Worm (Caenorhabditis elegans): ENCODE measurements around the gene ceh-81.
A peak's percentile ranks its signal among the peaks of the same experiment; 100 is the strongest.

Gene ceh-81

ce11 chrII:1703363-1703762 is 26.8 kb upstream of the ceh-81 start, which contains the start of gene fbxb-47:
Gene fbxb-47, minus strand, starts transcription at chrII:1703463.
- TF ChIP-seq ceh-13 (GFP tag; optimal IDR thresholded peaks at IDR 0.05), result no peak
- no peak for TF ChIP-seq ets-7 (tag; optimal IDR thresholded peaks at IDR 0.05)
- no peak for TF ChIP-seq B0310.2 (tag; optimal IDR thresholded peaks at IDR 0.05)
- no peak for TF ChIP-seq ama-1 (optimal IDR thresholded peaks at IDR 0.05)
- TF ChIP-seq F13C5.2 (tag; optimal IDR thresholded peaks at IDR 0.05), result no peak

DNA sequence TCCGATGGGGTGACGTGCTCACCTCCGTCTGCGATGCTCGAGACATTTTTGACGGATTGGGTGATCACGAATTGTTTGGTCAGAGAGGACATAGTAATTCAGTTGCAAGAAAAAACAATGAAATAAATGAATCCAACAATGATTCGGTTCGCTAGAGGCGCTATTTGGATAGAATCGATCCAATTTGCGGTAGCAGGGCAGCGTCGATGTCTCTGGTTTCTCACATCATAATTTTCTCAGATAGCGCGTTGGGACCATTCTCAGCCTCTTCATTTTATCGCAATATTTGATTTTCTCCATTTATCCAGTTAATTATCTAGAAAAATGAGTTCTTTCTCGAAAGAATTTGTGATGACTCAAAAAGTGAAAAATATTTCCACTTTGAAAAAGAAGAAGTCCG is 23.8 kb upstream of the ceh-81 start, which contains the start of gene sdz-18:
Gene sdz-18, minus strand, starts transcription at position 101 of the 400 bp plus-strand sequence.
- TF ChIP-seq tbx-37 (GFP tag; conservative IDR thresholded peaks at IDR 0.05) (no peak), scrt-1 (GFP tag; IDR thresholded peaks at IDR 0.05) (no peak), ama-1 (optimal IDR thresholded peaks at IDR 0.05) (no peak), ceh-36 (tag; optimal IDR thresholded peaks at IDR 0.05) (no peak), sea-1 (GFP tag; conservative IDR thresholded peaks at IDR 0.05) (no peak), hmg-4 (GFP tag; optimal IDR thresholded peaks at IDR 0.05) (no peak), pes-1 (GFP tag; IDR thresholded peaks at IDR 0.05) (no peak), tbx-11 (GFP tag; IDR thresholded peaks at IDR 0.05) (no peak), aly-1 (tag; optimal IDR thresholded peaks at IDR 0.05) (no peak), hmbx-1 (tag; optimal IDR thresholded peaks at IDR 0.05) (no peak), hnd-1 (tag; optimal IDR thresholded peaks at IDR 0.05) (no peak), flt-1 (GFP tag; IDR thresholded peaks at IDR 0.05) (no peak), F13C5.2 (tag; optimal IDR thresholded peaks at IDR 0.05) (no peak)

- no peak for TF ChIP-seq ceh-13 (GFP tag; optimal IDR thresholded peaks at IDR 0.05)
- no peak for TF ChIP-seq F13C5.2 (tag; optimal IDR thresholded peaks at IDR 0.05)
- TF ChIP-seq aly-1 (tag; optimal IDR thresholded peaks at IDR 0.05), result no peak
- TF ChIP-seq B0310.2 (tag; optimal IDR thresholded peaks at IDR 0.05), result no peak
- no peak for TF ChIP-seq scrt-1 (GFP tag; IDR thresholded peaks at IDR 0.05)
- no peak for TF ChIP-seq tbx-37 (GFP tag; conservative IDR thresholded peaks at IDR 0.05)
- TF ChIP-seq ets-7 (tag; optimal IDR thresholded peaks at IDR 0.05), result no peak
- no peak for TF ChIP-seq pes-1 (GFP tag; IDR thresholded peaks at IDR 0.05)
- no peak for TF ChIP-seq flt-1 (GFP tag; IDR thresholded peaks at IDR 0.05)
- no peak for TF ChIP-seq ceh-36 (tag; optimal IDR thresholded peaks at IDR 0.05)
- TF ChIP-seq ama-1 (optimal IDR thresholded peaks at IDR 0.05), result no peak
- TF ChIP-seq hmg-4 (GFP tag; optimal IDR thresholded peaks at IDR 0.05), result no peak
- no peak for TF ChIP-seq hmbx-1 (tag; optimal IDR thresholded peaks at IDR 0.05)
- TF ChIP-seq tra-4 (tag; optimal IDR thresholded peaks at IDR 0.05), result no peak
- TF ChIP-seq hnd-1 (tag; optimal IDR thresholded peaks at IDR 0.05), result no peak
- TF ChIP-seq tbx-11 (GFP tag; IDR thresholded peaks at IDR 0.05), result no peak
- no peak for TF ChIP-seq sea-1 (GFP tag; conservative IDR thresholded peaks at IDR 0.05)
Observed at ce11 chrII:1709959-1710358, 20.2 kb upstream of the ceh-81 start, which contains the start of gene fbxa-184. Gene fbxa-184, plus strand, starts transcription at chrII:1710259.

- TF ChIP-seq pes-1 (GFP tag; IDR thresholded peaks at IDR 0.05) (no peak), B0310.2 (tag; optimal IDR thresholded peaks at IDR 0.05) (no peak), hmg-4 (GFP tag; optimal IDR thresholded peaks at IDR 0.05) (no peak), ets-7 (tag; optimal IDR thresholded peaks at IDR 0.05) (no peak)
Observed at ce11 chrII:1712938-1713337, 17.3 kb upstream of the ceh-81 start, which contains the start of gene btb-7. Gene btb-7, plus strand, starts transcription at chrII:1713238.

DNA sequence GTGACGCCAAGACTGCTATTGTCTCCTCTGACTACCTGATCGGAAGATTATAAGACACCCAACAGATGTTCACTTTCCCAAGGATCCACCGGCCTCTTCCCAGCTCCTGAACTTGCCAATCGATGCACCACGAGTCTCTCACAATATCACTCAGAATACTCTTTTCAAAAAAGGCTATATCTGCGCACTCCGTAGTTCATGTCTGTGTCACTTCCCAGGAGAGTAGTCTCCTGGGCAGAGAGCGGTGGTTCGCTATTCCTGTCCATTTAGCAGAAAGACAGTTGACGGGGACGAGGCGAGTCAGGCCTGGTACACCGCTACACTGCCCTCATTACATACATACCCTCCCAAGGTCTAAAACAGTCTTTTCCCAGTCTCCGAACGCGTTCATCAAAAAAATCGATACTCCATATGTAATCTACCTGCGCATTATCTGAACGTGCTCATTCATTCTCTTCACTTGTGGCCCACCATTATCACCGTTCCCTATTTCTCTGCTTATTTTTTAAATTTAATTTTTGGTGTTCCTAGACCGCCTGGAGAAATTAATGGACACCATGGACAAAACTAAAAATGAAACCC is 15.3 kb upstream of the ceh-81 start, which contains the start of gene btb-6:
Gene btb-6, plus strand, starts transcription at position 532 of the 582 bp plus-strand sequence.
- TF ChIP-seq ceh-13 (GFP tag; optimal IDR thresholded peaks at IDR 0.05), result peak; percentile 1
- no peak for TF ChIP-seq tbx-37 (GFP tag; conservative IDR thresholded peaks at IDR 0.05)

DNA sequence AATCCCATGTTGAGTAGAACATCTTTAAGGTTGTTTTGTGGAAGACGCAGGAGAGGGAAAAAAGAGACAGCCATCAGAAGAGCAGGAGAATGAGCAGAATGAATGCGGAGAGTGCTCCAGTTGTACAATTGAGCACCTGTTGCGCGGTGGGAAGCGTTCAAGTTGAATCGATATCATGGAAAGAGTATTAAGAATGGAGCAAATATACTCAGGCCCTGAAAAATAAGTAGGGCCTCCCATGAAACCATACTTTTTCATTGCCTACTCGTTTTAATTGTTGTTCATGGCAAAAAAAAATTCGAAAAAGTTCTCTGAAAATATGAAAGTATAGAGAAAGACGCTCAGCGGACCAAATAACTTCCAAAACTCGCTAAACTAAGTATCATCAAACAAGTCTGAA is 11.1 kb upstream of the ceh-81 start, which contains the start of gene fbxb-48:
Gene fbxb-48, minus strand, starts transcription at position 101 of the 400 bp plus-strand sequence.
- TF ChIP-seq ama-1 (optimal IDR thresholded peaks at IDR 0.05) (no peak), B0310.2 (tag; optimal IDR thresholded peaks at IDR 0.05) (no peak), F13C5.2 (tag; optimal IDR thresholded peaks at IDR 0.05) (no peak), tbx-37 (GFP tag; conservative IDR thresholded peaks at IDR 0.05) (no peak), ets-7 (tag; optimal IDR thresholded peaks at IDR 0.05) (no peak)

- TF ChIP-seq ceh-13 (GFP tag; optimal IDR thresholded peaks at IDR 0.05), result no peak
- no peak for TF ChIP-seq tra-4 (tag; optimal IDR thresholded peaks at IDR 0.05)
- no peak for TF ChIP-seq F13C5.2 (tag; optimal IDR thresholded peaks at IDR 0.05)
Observed at ce11 chrII:1722394-1722793, 7.8 kb upstream of the ceh-81 start, which contains the start of the genes fbxb-5 and btb-8. Gene fbxb-5, minus strand, starts transcription at chrII:1722494. Gene btb-8, plus strand, starts transcription at chrII:1722770.

DNA sequence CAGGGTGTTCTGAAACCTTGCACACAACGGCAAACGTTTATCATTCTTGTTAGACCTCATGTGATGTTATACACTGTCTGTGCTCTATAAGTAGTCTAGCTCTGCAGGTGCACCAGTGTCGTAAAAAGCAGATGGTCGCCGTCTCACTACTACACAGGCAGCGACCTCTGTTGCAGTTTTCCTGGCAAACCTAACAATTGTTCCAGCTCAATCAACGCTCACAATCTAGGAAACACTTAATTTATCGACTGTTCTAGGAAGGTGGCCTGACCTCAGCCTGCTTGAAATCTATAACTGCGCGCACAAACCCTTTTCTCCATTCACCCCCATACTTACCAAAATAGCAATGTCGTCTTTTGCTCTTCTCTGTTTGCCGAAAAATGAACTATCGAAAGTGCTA is 5.9 kb upstream of the ceh-81 start, which contains the start of gene fbxb-11:
Gene fbxb-11, plus strand, starts transcription at position 301 of the 400 bp plus-strand sequence.
- TF ChIP-seq B0310.2 (tag; optimal IDR thresholded peaks at IDR 0.05) (no peak), tra-4 (tag; optimal IDR thresholded peaks at IDR 0.05) (no peak), ama-1 (optimal IDR thresholded peaks at IDR 0.05) (no peak), ets-7 (tag; optimal IDR thresholded peaks at IDR 0.05) (no peak), ceh-13 (GFP tag; optimal IDR thresholded peaks at IDR 0.05) (no peak), hmbx-1 (tag; optimal IDR thresholded peaks at IDR 0.05) (no peak), scrt-1 (GFP tag; IDR thresholded peaks at IDR 0.05) (no peak), tbx-11 (GFP tag; IDR thresholded peaks at IDR 0.05) (no peak), hnd-1 (tag; optimal IDR thresholded peaks at IDR 0.05) (no peak), ceh-36 (tag; optimal IDR thresholded peaks at IDR 0.05) (no peak), sea-1 (GFP tag; conservative IDR thresholded peaks at IDR 0.05) (no peak), hmg-4 (GFP tag; optimal IDR thresholded peaks at IDR 0.05) (no peak), pes-1 (GFP tag; IDR thresholded peaks at IDR 0.05) (no peak), flt-1 (GFP tag; IDR thresholded peaks at IDR 0.05) (no peak), aly-1 (tag; optimal IDR thresholded peaks at IDR 0.05) (no peak), tbx-37 (GFP tag; conservative IDR thresholded peaks at IDR 0.05) (no peak), F13C5.2 (tag; optimal IDR thresholded peaks at IDR 0.05) (no peak)
